Fruit fly (Drosophila melanogaster): ENCODE results near the gene CG6000.

Gene CG6000

dm6 chr3R:24027222-24027621 lies 27.0 kb upstream of the CG6000 start:
- TF ChIP-seq noc (tag; optimal IDR thresholded peaks at IDR 0.05): no peak

- TF ChIP-seq noc (tag; optimal IDR thresholded peaks at IDR 0.05): peak; percentile 14
These were observed 23.0 kb upstream of the CG6000 start for dm6 chr3R:24031019-24031824.

- TF ChIP-seq noc (tag; optimal IDR thresholded peaks at IDR 0.05): no peak
These were observed 22.2 kb upstream of the CG6000 start, which contains the start of the genes KrT95D and Mettl3 for dm6 chr3R:24031825-24032523. KrT95D (minus strand) TSS chr3R:24031827. Mettl3 (plus strand) TSS chr3R:24032157.

- TF ChIP-seq noc (tag; optimal IDR thresholded peaks at IDR 0.05): peak; percentile 10
These were observed 16.5 kb upstream of the CG6000 start, which contains the start of gene spas for dm6 chr3R:24037538-24038265. spas (plus strand) TSS chr3R:24038215.

- no peak for TF ChIP-seq noc (tag; optimal IDR thresholded peaks at IDR 0.05)
These were observed 15.2 kb upstream of the CG6000 start, which contains the start of gene Miro for dm6 chr3R:24038736-24039556. Miro (minus strand) TSS chr3R:24038847.

- TF ChIP-seq noc (tag; optimal IDR thresholded peaks at IDR 0.05): peak; percentile 41
These were observed 7.5 kb upstream of the CG6000 start for dm6 chr3R:24046580-24047225.

dm6 chr3R:24047226-24047976 lies 6.8 kb upstream of the CG6000 start, which contains the start of gene CG5986:
CG5986 (plus strand) TSS chr3R:24047790.
- TF ChIP-seq noc (tag; optimal IDR thresholded peaks at IDR 0.05): no peak

- peak; percentile 46 for TF ChIP-seq noc (tag; optimal IDR thresholded peaks at IDR 0.05)
These were observed 6.1 kb upstream of the CG6000 start, which contains the start of gene Rox8 for dm6 chr3R:24047998-24048511. Rox8 (minus strand) TSS chr3R:24048265.

- peak; percentile 49 for TF ChIP-seq noc (tag; optimal IDR thresholded peaks at IDR 0.05)
These were observed 3.3 kb upstream of the CG6000 start, which contains the start of the genes Atg6 and Pisd for dm6 chr3R:24050690-24051440. Atg6 (minus strand) TSS chr3R:24050782. Pisd (plus strand) TSS chr3R:24050783.

dm6 chr3R:24051459-24052165 lies 2.6 kb upstream of the CG6000 start:
- peak; percentile 66 for TF ChIP-seq noc (tag; optimal IDR thresholded peaks at IDR 0.05)

dm6 chr3R:24053506-24054102 lies 587 bp upstream of the CG6000 start:
- TF ChIP-seq noc (tag; optimal IDR thresholded peaks at IDR 0.05): peak; percentile 71

dm6 chr3R:24057188-24057587 lies 3.0 kb downstream of the CG6000 start, which contains the start of gene Hsp68:
Hsp68 (minus strand) TSS chr3R:24057310.
- no peak for TF ChIP-seq noc (tag; optimal IDR thresholded peaks at IDR 0.05)
